Worm (Caenorhabditis elegans) whole organism, L1 larva: ENCODE measurements around the gene F55F10.3.

ENCODE experiments used
- C34B4.2 ChIP-seq: sonication (generic microtip); optimal IDR thresholded peaks from 2 replicates; lab custom pipeline; 2017; ENCODE audit warnings: mild to moderate bottlenecking, missing genetic modification characterization, missing compliant biosample characterization
- ceh-82 ChIP-seq, 3 experiments: fragments of 150-350 bp in 1 of 3; sonication (generic microtip) in 2 of 3; optimal IDR thresholded peaks; 2 replicates each; lab custom pipeline; 2014 to 2017; ENCODE audit warnings: missing biosample characterization in 3 of 3, missing genetic modification characterization in 3 of 3
- nhr-11 ChIP-seq: fragments of 150-350 bp; optimal IDR thresholded peaks from 2 replicates; lab custom pipeline; 2014; ENCODE audit warnings: missing biosample characterization, missing genetic modification characterization
- nhr-237 ChIP-seq: fragments of 150-350 bp; optimal IDR thresholded peaks from 2 replicates; lab custom pipeline; 2014; ENCODE audit warnings: missing biosample characterization, missing genetic modification characterization
- nhr-47 ChIP-seq: sonication (generic microtip); optimal IDR thresholded peaks from 2 replicates; lab custom pipeline; 2016; ENCODE audit warnings: mild to moderate bottlenecking, missing genetic modification characterization, moderate library complexity, missing compliant biosample characterization
- snpc-4 ChIP-seq: fragments of 150-350 bp; optimal IDR thresholded peaks from 2 replicates; lab custom pipeline; 2014; ENCODE audit warnings: missing biosample characterization, missing genetic modification characterization
- unc-30 ChIP-seq: sonication (generic microtip); optimal IDR thresholded peaks from 2 replicates; lab custom pipeline; 2017; ENCODE audit warnings: missing biosample characterization, missing genetic modification characterization

- TF ChIP-seq C34B4.2 (tag; lab: Kevin White, UChicago) (no peak), ceh-82 (tag; optimal IDR thresholded peaks at IDR 0.05; lab: Kevin White, UChicago) (no peak), nhr-237 (no peak), unc-30 (tag; lab: Kevin White, UChicago) (no peak), snpc-4 (no peak), nhr-47 (tag; lab: Kevin White, UChicago) (no peak), nhr-11 (tag; lab: Kevin White, UChicago) (no peak)
Observed at ce11 chrIV:4317638-4318037, 42.1 kb upstream of the F55F10.3 start.
